Fruit fly (Drosophila melanogaster) whole organism, embryonic: Measurements from ENCODE around the gene eIF3i.

Experiments
- Bteb2 ChIP-seq: fragments of 200-800 bp; sonication (Bioruptor generic); optimal IDR thresholded peaks from 2 replicates; lab custom pipeline; 2016; ENCODE audit warnings: missing biosample characterization, missing genetic modification characterization
- CG10267 ChIP-seq: fragments of 200-800 bp; sonication (Bioruptor generic); optimal IDR thresholded peaks from 2 replicates; lab custom pipeline; 2018; ENCODE audit warnings: missing biosample characterization, mild to moderate bottlenecking, missing genetic modification characterization, moderate library complexity
- CG11093 ChIP-seq: fragments of 200-800 bp; sonication (Bioruptor generic); IDR thresholded peaks from 3 replicates; pipeline ENCODE4 v1.3.6; 2022; ENCODE audit warnings: missing biosample characterization, missing genetic modification characterization
- CG12236 ChIP-seq: fragments of 200-800 bp; sonication (Bioruptor generic); optimal IDR thresholded peaks from 2 replicates; lab custom pipeline; 2016; ENCODE audit warnings: missing biosample characterization, missing genetic modification characterization
- CG12659 ChIP-seq: fragments of 200-800 bp; sonication (Bioruptor generic); optimal IDR thresholded peaks from 3 replicates; lab custom pipeline; 2017; ENCODE audit warnings: mild to moderate bottlenecking, missing biosample characterization, missing genetic modification reagents, missing genetic modification characterization
- CG12942 ChIP-seq: fragments of 200-800 bp; sonication (Bioruptor generic); optimal IDR thresholded peaks from 3 replicates; lab custom pipeline; 2016; ENCODE audit warnings: missing biosample characterization, missing genetic modification characterization
- CG14965 ChIP-seq: fragments of 200-800 bp; sonication (Bioruptor generic); optimal IDR thresholded peaks from 2 replicates; lab custom pipeline; 2016; ENCODE audit warnings: missing biosample characterization, missing genetic modification characterization, borderline replicate concordance
- CG15011 ChIP-seq: fragments of 200-800 bp; sonication (Bioruptor generic); optimal IDR thresholded peaks from 3 replicates; lab custom pipeline; 2018; ENCODE audit warnings: missing biosample characterization, mild to moderate bottlenecking, missing genetic modification characterization
- CG16815 ChIP-seq: fragments of 200-800 bp; sonication (Bioruptor generic); optimal IDR thresholded peaks from 3 replicates; lab custom pipeline; 2017; ENCODE audit warnings: missing biosample characterization, mild to moderate bottlenecking, missing genetic modification characterization
- CG17328 ChIP-seq: fragments of 200-800 bp; sonication (Bioruptor generic); IDR thresholded peaks from 2 replicates; pipeline ENCODE4 v1.3.6; 2022; ENCODE audit warnings: missing biosample characterization, missing genetic modification characterization
- CG17568 ChIP-seq: fragments of 200-800 bp; sonication (Bioruptor generic); optimal IDR thresholded peaks from 2 replicates; lab custom pipeline; 2018; ENCODE audit warnings: missing biosample characterization, mild to moderate bottlenecking, missing genetic modification characterization, moderate library complexity
- CG17612 ChIP-seq: fragments of 200-800 bp; sonication (Bioruptor generic); IDR thresholded peaks from 2 replicates; pipeline ENCODE4 v1.3.6; 2022; ENCODE audit warnings: missing biosample characterization, missing genetic modification characterization
- CG2120 ChIP-seq: fragments of 200-800 bp; sonication (Bioruptor generic); optimal IDR thresholded peaks from 3 replicates; lab custom pipeline; 2016; ENCODE audit warnings: missing biosample characterization, missing genetic modification characterization
- CG3995 ChIP-seq: fragments of 200-800 bp; sonication (Bioruptor generic); optimal IDR thresholded peaks from 3 replicates; lab custom pipeline; 2016; ENCODE audit warnings: missing biosample characterization, missing genetic modification characterization
- CG4404 ChIP-seq: fragments of 200-800 bp; sonication (Bioruptor generic); IDR thresholded peaks from 2 replicates; pipeline ENCODE4 v1.3.6; 2022; ENCODE audit warnings: missing biosample characterization, missing genetic modification characterization
- CG6689 ChIP-seq: fragments of 200-800 bp; sonication (Bioruptor generic); IDR thresholded peaks from 2 replicates; pipeline ENCODE4 v1.3.6; 2022; ENCODE audit warnings: missing biosample characterization, missing genetic modification characterization
- CG6791 ChIP-seq: fragments of 200-800 bp; sonication (Bioruptor generic); IDR thresholded peaks from 3 replicates; pipeline ENCODE4 v1.3.6; 2022; ENCODE audit warnings: missing biosample characterization, missing genetic modification characterization; ENCODE audit not compliant: partially characterized antibody
- CG7745 ChIP-seq: fragments of 200-800 bp; sonication (Bioruptor generic); optimal IDR thresholded peaks from 2 replicates; lab custom pipeline; 2018; ENCODE audit warnings: missing biosample characterization, mild to moderate bottlenecking, missing genetic modification characterization, moderate library complexity
- CG9727 ChIP-seq: fragments of 200-800 bp; sonication (Bioruptor generic); optimal IDR thresholded peaks from 3 replicates; lab custom pipeline; 2017; ENCODE audit warnings: missing biosample characterization, mild to moderate bottlenecking, missing genetic modification characterization
- CG9817 ChIP-seq: fragments of 200-800 bp; sonication (Bioruptor generic); optimal IDR thresholded peaks from 2 replicates; lab custom pipeline; 2018; ENCODE audit warnings: missing biosample characterization, mild to moderate bottlenecking, missing genetic modification characterization, moderate library complexity
- Dek ChIP-seq: fragments of 200-800 bp; sonication (Bioruptor generic); optimal IDR thresholded peaks from 3 replicates; lab custom pipeline; 2019; ENCODE audit warnings: missing biosample characterization, mild to moderate bottlenecking, missing genetic modification characterization, moderate library complexity
- Dip3 ChIP-seq: fragments of 200-800 bp; sonication (Bioruptor generic); optimal IDR thresholded peaks from 3 replicates; lab custom pipeline; 2016; ENCODE audit warnings: missing biosample characterization, missing genetic modification characterization
- Ets97D ChIP-seq: fragments of 200-800 bp; sonication (Bioruptor generic); optimal IDR thresholded peaks from 3 replicates; lab custom pipeline; 2016; ENCODE audit warnings: missing biosample characterization, missing genetic modification characterization
- GATAe ChIP-seq: fragments of 200-800 bp; sonication (Bioruptor generic); conservative IDR thresholded peaks from 2 replicates; pipeline ENCODE4 v1.3.6; 2022; ENCODE audit warnings: missing biosample characterization, missing genetic modification characterization
- Gug ChIP-seq: fragments of 200-800 bp; sonication (Bioruptor generic); IDR thresholded peaks from 4 replicates; pipeline ENCODE4 v1.3.6; 2022; ENCODE audit warnings: missing biosample characterization, missing genetic modification characterization
- Hand ChIP-seq: fragments of 200-800 bp; sonication (Bioruptor generic); optimal IDR thresholded peaks from 2 replicates; lab custom pipeline; 2017; ENCODE audit warnings: mild to moderate bottlenecking, missing biosample characterization, missing genetic modification reagents, missing genetic modification characterization
- Hmr ChIP-seq: fragments of 200-800 bp; sonication (Bioruptor generic); optimal IDR thresholded peaks from 3 replicates; lab custom pipeline; 2017; ENCODE audit warnings: mild to moderate bottlenecking, missing biosample characterization, missing genetic modification reagents, missing genetic modification characterization
- Nf-YB ChIP-seq: fragments of 200-800 bp; sonication (Bioruptor generic); optimal IDR thresholded peaks from 3 replicates; lab custom pipeline; 2019; ENCODE audit warnings: missing biosample characterization, mild to moderate bottlenecking, missing genetic modification characterization, moderate library complexity
- Opbp ChIP-seq: fragments of 200-800 bp; sonication (Bioruptor generic); IDR thresholded peaks from 3 replicates; pipeline ENCODE4 v1.3.6; 2022; ENCODE audit warnings: missing biosample characterization, missing genetic modification characterization; ENCODE audit not compliant: partially characterized antibody
- Optix ChIP-seq: fragments of 200-800 bp; sonication (Bioruptor generic); IDR thresholded peaks from 3 replicates; pipeline ENCODE4 v1.3.6; 2022; ENCODE audit warnings: missing biosample characterization, missing genetic modification characterization
- Ptx1 ChIP-seq: fragments of 200-800 bp; sonication (Bioruptor generic); IDR thresholded peaks from 2 replicates; pipeline ENCODE4 v1.3.6; 2022; ENCODE audit warnings: missing biosample characterization, missing genetic modification characterization
- Taf1 ChIP-seq: fragments of 200-800 bp; sonication (Bioruptor generic); IDR thresholded peaks from 2 replicates; pipeline ENCODE4 v1.3.6; 2022; ENCODE audit warnings: missing biosample characterization, missing genetic modification characterization
- abd-A ChIP-seq: fragments of 200-800 bp; sonication (Bioruptor generic); optimal IDR thresholded peaks from 3 replicates; lab custom pipeline; 2019; ENCODE audit warnings: missing biosample characterization, mild to moderate bottlenecking, missing genetic modification characterization, moderate library complexity
- chm ChIP-seq: fragments of 200-800 bp; sonication (Bioruptor generic); IDR thresholded peaks from 2 replicates; pipeline ENCODE4 v1.3.6; 2022; ENCODE audit warnings: missing biosample characterization, missing genetic modification characterization
- ci ChIP-seq: fragments of 200-800 bp; sonication (Bioruptor generic); IDR thresholded peaks from 3 replicates; pipeline ENCODE4 v1.3.6; 2022; ENCODE audit warnings: missing biosample characterization, missing genetic modification characterization
- croc ChIP-seq: fragments of 200-800 bp; sonication (Bioruptor generic); conservative IDR thresholded peaks from 3 replicates; pipeline ENCODE4 v1.3.6; 2022; ENCODE audit warnings: missing biosample characterization, missing genetic modification characterization
- grau ChIP-seq: fragments of 200-800 bp; optimal IDR thresholded peaks from 3 replicates; lab custom pipeline; 2019; ENCODE audit warnings: missing biosample characterization, mild to moderate bottlenecking, missing genetic modification characterization, moderate library complexity
- gt ChIP-seq: fragments of 200-800 bp; sonication (Bioruptor generic); IDR thresholded peaks from 2 replicates; pipeline ENCODE4 v1.3.6; 2022; ENCODE audit warnings: missing biosample characterization, missing genetic modification characterization
- hb ChIP-seq: fragments of 200-800 bp; sonication (Bioruptor generic); IDR thresholded peaks from 3 replicates; pipeline ENCODE4 v1.3.6; 2022; ENCODE audit warnings: missing biosample characterization, missing genetic modification characterization; ENCODE audit not compliant: partially characterized antibody
- inv ChIP-seq: fragments of 200-800 bp; sonication (Bioruptor generic); IDR thresholded peaks from 2 replicates; pipeline ENCODE4 v1.3.6; 2022; ENCODE audit warnings: missing biosample characterization, missing genetic modification characterization; ENCODE audit not compliant: partially characterized antibody
- kay ChIP-seq: fragments of 200-800 bp; sonication (Bioruptor generic); optimal IDR thresholded peaks from 2 replicates; lab custom pipeline; 2016; ENCODE audit warnings: missing biosample characterization, missing genetic modification characterization
- kni ChIP-seq: fragments of 200-800 bp; sonication (Bioruptor generic); optimal IDR thresholded peaks from 3 replicates; lab custom pipeline; 2017; ENCODE audit warnings: mild to moderate bottlenecking, missing biosample characterization, missing genetic modification reagents, missing genetic modification characterization
- pros ChIP-seq: fragments of 200-800 bp; sonication (Bioruptor generic); optimal IDR thresholded peaks from 3 replicates; lab custom pipeline; 2019; ENCODE audit warnings: missing biosample characterization, mild to moderate bottlenecking, missing genetic modification characterization, moderate library complexity
- pum ChIP-seq: fragments of 200-800 bp; sonication (Bioruptor generic); optimal IDR thresholded peaks from 2 replicates; lab custom pipeline; 2016; ENCODE audit warnings: missing biosample characterization, missing genetic modification characterization
- pzg ChIP-seq: fragments of 200-800 bp; sonication (Bioruptor generic); optimal IDR thresholded peaks from 3 replicates; lab custom pipeline; 2018; ENCODE audit warnings: missing biosample characterization, mild to moderate bottlenecking, missing genetic modification characterization, moderate library complexity
- row ChIP-seq: fragments of 200-800 bp; sonication (Bioruptor generic); IDR thresholded peaks from 3 replicates; pipeline ENCODE4 v1.3.6; 2022; ENCODE audit warnings: missing biosample characterization, missing genetic modification characterization
- sc ChIP-seq, 3 experiments: fragments of >200 bp in 2 of 3; fragments of 200-800 bp in 1 of 3; sonication (Bioruptor generic) in 1 of 3; optimal IDR thresholded peaks; 2 replicates in 2 of 3; 3 replicates in 1 of 3; lab custom pipeline; 2017; ENCODE audit warnings: mild to moderate bottlenecking in 1 of 3, missing biosample characterization in 1 of 3, missing genetic modification characterization in 1 of 3, missing genetic modification reagents in 1 of 3
- sens-2 ChIP-seq: fragments of 200-800 bp; sonication (Bioruptor generic); IDR thresholded peaks from 2 replicates; pipeline ENCODE4 v1.3.6; 2022; ENCODE audit warnings: missing biosample characterization, missing genetic modification characterization
- ssp ChIP-seq: fragments of 200-800 bp; sonication (Bioruptor generic); IDR thresholded peaks from 2 replicates; pipeline ENCODE4 v1.3.6; 2022; ENCODE audit warnings: missing biosample characterization, missing genetic modification characterization
- tin ChIP-seq: fragments of 200-800 bp; sonication (Bioruptor generic); optimal IDR thresholded peaks from 3 replicates; lab custom pipeline; 2016; ENCODE audit warnings: missing biosample characterization, missing genetic modification characterization
- ttk ChIP-seq: fragments of 200-800 bp; sonication (Bioruptor generic); IDR thresholded peaks from 2 replicates; pipeline ENCODE4 v2.1.2; 2022; ENCODE audit warnings: missing biosample characterization, missing genetic modification characterization

eIF3i gene

DNA sequence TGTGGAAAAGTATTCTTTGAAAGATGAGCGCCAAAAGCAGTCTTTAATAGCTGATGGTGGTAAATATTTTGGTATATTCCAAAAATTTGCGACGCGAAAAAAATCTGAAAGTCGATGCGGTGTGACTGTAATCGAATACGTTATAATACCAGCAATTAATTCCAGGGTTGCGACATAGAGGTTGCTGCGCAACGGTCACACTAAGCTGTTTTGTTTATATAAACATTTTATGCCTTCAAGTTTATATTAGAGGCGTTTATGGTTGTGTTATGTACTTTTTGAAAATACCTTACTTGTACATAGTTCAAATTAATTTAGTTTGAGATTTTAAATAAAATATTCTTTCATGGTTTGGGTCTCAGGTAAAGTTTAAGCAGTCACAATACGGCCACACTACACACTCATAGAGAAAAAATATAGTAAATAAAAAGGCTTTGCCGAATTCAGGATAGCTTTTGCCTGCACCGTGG lies 3.8 kb upstream of the eIF3i start, which contains the start of gene CG14043 (continued):
- no peak for TF ChIP-seq Ptx1 (GFP tag; lab: Robert Waterston, UW)
- TF ChIP-seq CG9817 (tag; lab: Kevin White, UChicago) = peak; percentile 13
- TF ChIP-seq Ets97D = peak; percentile 81
- TF ChIP-seq ttk (GFP tag; lab: Robert Waterston, UW) = no peak
- TF ChIP-seq Gug = no peak
- no peak for TF ChIP-seq sc (optimal IDR thresholded peaks at IDR 0.05; lab: Kevin White, UChicago)
- TF ChIP-seq sc (GFP tag; optimal IDR thresholded peaks at IDR 0.05; lab: Kevin White, UChicago) = no peak
- no peak for TF ChIP-seq CG15011 (GFP tag; lab: Kevin White, UChicago)
- TF ChIP-seq CG2120 = peak; percentile 58
- TF ChIP-seq CG14965 (GFP tag; lab: Kevin White, UChicago) = no peak
- no peak for TF ChIP-seq Opbp (GFP tag; lab: Robert Waterston, UW)
- TF ChIP-seq Optix (GFP tag; lab: Robert Waterston, UW) = no peak
- peak; percentile 31 for TF ChIP-seq grau (tag; lab: Kevin White, UChicago)
- no peak for TF ChIP-seq chm
- TF ChIP-seq pum (GFP tag; lab: Kevin White, UChicago) = peak; percentile 22
- TF ChIP-seq CG11093 (GFP tag; lab: Robert Waterston, UW) = no peak
- no peak for TF ChIP-seq CG7745 (tag; lab: Kevin White, UChicago)
- no peak; the same call in 2 of the 3 replicates for TF ChIP-seq croc
- TF ChIP-seq CG12236 (GFP tag; lab: Kevin White, UChicago) = no peak
- peak; percentile 0 for TF ChIP-seq CG3995 (GFP tag; lab: Kevin White, UChicago)
- peak; percentile 91 for TF ChIP-seq CG12659
- no peak for TF ChIP-seq GATAe (GFP tag; lab: Robert Waterston, UW)
- TF ChIP-seq ssp = no peak
- TF ChIP-seq Dek = peak; percentile 53
- no peak for TF ChIP-seq gt
- TF ChIP-seq CG6791 (GFP tag; lab: Robert Waterston, UW) = no peak
- TF ChIP-seq kay (GFP tag; lab: Kevin White, UChicago) = no peak
- no peak for TF ChIP-seq CG16815 (GFP tag; lab: Kevin White, UChicago)
- no peak for TF ChIP-seq hb (GFP tag; lab: Robert Waterston, UW)
- TF ChIP-seq tin (GFP tag; lab: Kevin White, UChicago) = peak; percentile 4
- no peak for TF ChIP-seq ci
- TF ChIP-seq CG10267 (tag; lab: Kevin White, UChicago) = peak; percentile 68
- peak; percentile 32 for TF ChIP-seq Dip3
- TF ChIP-seq Bteb2 = peak; percentile 36
- no peak for TF ChIP-seq CG17328
- no peak for TF ChIP-seq CG12942 (GFP tag; lab: Kevin White, UChicago)
- no peak for TF ChIP-seq kni (GFP tag; lab: Kevin White, UChicago)
- peak; percentile 55 for TF ChIP-seq row
- no peak for TF ChIP-seq Nf-YB (GFP tag; lab: Kevin White, UChicago)
- TF ChIP-seq pzg (GFP tag; lab: Kevin White, UChicago) = peak; percentile 94
- TF ChIP-seq inv (GFP tag; lab: Robert Waterston, UW) = no peak
- no peak for TF ChIP-seq Hand (GFP tag; lab: Kevin White, UChicago)
- no peak for TF ChIP-seq sens-2
- peak; percentile 14 for TF ChIP-seq CG9727
- no peak for TF ChIP-seq CG4404 (GFP tag; lab: Robert Waterston, UW)
- TF ChIP-seq Hmr (GFP tag; lab: Kevin White, UChicago) = no peak
- no peak for TF ChIP-seq abd-A
- no peak for TF ChIP-seq CG17612 (GFP tag; lab: Robert Waterston, UW)
- TF ChIP-seq CG17568 (GFP tag; lab: Kevin White, UChicago) = no peak
- no peak for TF ChIP-seq CG6689 (GFP tag; lab: Robert Waterston, UW)
- TF ChIP-seq Taf1 (GFP tag; lab: Robert Waterston, UW) = no peak
- no peak for TF ChIP-seq pros (GFP tag; lab: Kevin White, UChicago)
